Worm (Caenorhabditis elegans) whole organism, L3 larva: Measurements from ENCODE around the gene K06H7.8.

Experiments used
- aly-2 ChIP-seq: fragments of 150-350 bp; optimal IDR thresholded peaks from 2 replicates; lab custom pipeline; 2014; ENCODE audit warnings: missing biosample characterization, missing genetic modification characterization
- ama-1 ChIP-seq: fragments of 150-350 bp; optimal IDR thresholded peaks from 2 replicates; lab custom pipeline; 2018
- egl-27 ChIP-seq: sonication (generic microtip); optimal IDR thresholded peaks from 4 replicates; lab custom pipeline; 2017; ENCODE audit warnings: missing biosample characterization, missing genetic modification reagents, missing genetic modification characterization
- elt-2 ChIP-seq: sonication (generic microtip); optimal IDR thresholded peaks from 2 replicates; lab custom pipeline; 2016; ENCODE audit warnings: missing genetic modification reagents, mild to moderate bottlenecking, missing genetic modification characterization, missing compliant biosample characterization
- fkh-2 ChIP-seq: fragments of 150-350 bp; optimal IDR thresholded peaks from 2 replicates; lab custom pipeline; 2014; ENCODE audit warnings: missing biosample characterization, missing genetic modification reagents, missing genetic modification characterization
- fos-1 ChIP-seq: fragments of 150-350 bp; optimal IDR thresholded peaks from 2 replicates; lab custom pipeline; 2014; ENCODE audit warnings: missing biosample characterization, missing genetic modification characterization
- jun-1 ChIP-seq: fragments of 150-350 bp; optimal IDR thresholded peaks from 2 replicates; lab custom pipeline; 2014; ENCODE audit warnings: missing biosample characterization, missing genetic modification reagents, missing genetic modification characterization
- lin-39 ChIP-seq: fragments of 150-350 bp; optimal IDR thresholded peaks from 2 replicates; lab custom pipeline; 2018; ENCODE audit warnings: missing biosample characterization, missing genetic modification reagents, missing genetic modification characterization
- nfya-1 ChIP-seq: sonication (generic microtip); optimal IDR thresholded peaks from 2 replicates; lab custom pipeline; 2017; ENCODE audit warnings: missing genetic modification characterization, mild to moderate bottlenecking, missing compliant biosample characterization, antibody characterized with exemption, moderate library complexity; ENCODE audit not compliant: insufficient read depth
- pha-4 ChIP-seq: fragments of 150-350 bp; optimal IDR thresholded peaks from 2 replicates; lab custom pipeline; 2014; ENCODE audit warnings: missing biosample characterization, missing genetic modification reagents, missing genetic modification characterization
- skn-1 ChIP-seq: fragments of 150-350 bp; optimal IDR thresholded peaks from 2 replicates; lab custom pipeline; 2014; ENCODE audit warnings: missing biosample characterization, missing genetic modification characterization
- ztf-11 ChIP-seq: fragments of 150-350 bp; optimal IDR thresholded peaks from 2 replicates; lab custom pipeline; 2014; ENCODE audit warnings: missing biosample characterization, missing genetic modification characterization

DNA sequence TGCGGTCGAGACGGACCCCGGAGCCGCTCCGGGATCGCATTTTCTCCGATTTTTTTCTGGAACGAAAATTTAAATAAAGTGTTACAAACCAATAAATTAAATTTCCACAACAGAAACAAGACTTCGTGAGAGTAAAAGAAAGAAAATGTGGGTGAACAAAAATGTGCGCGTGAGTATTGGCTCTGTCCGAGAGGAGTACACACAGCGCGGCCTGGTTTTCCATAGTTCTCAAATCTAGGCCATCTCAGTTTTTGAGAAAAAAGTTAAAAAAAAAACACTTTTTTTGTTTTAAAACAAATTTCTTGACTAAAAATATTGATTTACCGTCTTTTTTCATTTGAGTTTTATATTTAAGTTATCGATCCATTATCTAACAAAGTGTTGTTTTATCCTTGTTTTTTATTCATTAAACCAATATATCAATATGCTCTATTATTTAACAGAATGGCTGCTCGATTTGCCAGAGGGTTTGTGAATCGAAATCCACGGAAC, 46.6 kb upstream of the K06H7.8 start, which contains the start of the genes C14B9.8 and mrpl-18:
- TF ChIP-seq lin-39 (tag; lab: Kevin White, UChicago) (peak; percentile 30), fos-1 (tag; lab: Kevin White, UChicago) (no peak), fkh-2 (tag; lab: Kevin White, UChicago) (no peak), pha-4 (tag; lab: Kevin White, UChicago) (peak; percentile 68), ztf-11 (tag; lab: Kevin White, UChicago) (no peak), skn-1 (peak; percentile 32), aly-2 (tag; lab: Kevin White, UChicago) (no peak), nfya-1 (tag; lab: Kevin White, UChicago) (peak; percentile 70), elt-2 (tag; lab: Kevin White, UChicago) (peak; percentile 10), jun-1 (tag; lab: Kevin White, UChicago) (no peak), ama-1 (lab: Kevin White, UChicago) (no peak), egl-27 (tag; lab: Kevin White, UChicago) (no peak)
